Worm (Caenorhabditis elegans) whole organism, early embryonic: ENCODE results near the gene cul-3.
"Not testable (repeated sequence)": the region's sequence is repeated elsewhere in the genome, so short reads cannot be mapped to it uniquely, and the experiment has no call there.

Source experiments
- B0310.2 ChIP-seq: sonication (generic microtip); optimal IDR thresholded peaks from 2 replicates; lab custom pipeline; 2016; ENCODE audit warnings: mild to moderate bottlenecking, missing genetic modification characterization, missing compliant biosample characterization
- F13C5.2 ChIP-seq: sonication (generic microtip); optimal IDR thresholded peaks from 2 replicates; lab custom pipeline; 2017; ENCODE audit warnings: mild to moderate bottlenecking, missing genetic modification characterization, inconsistent platforms, missing compliant biosample characterization
- aly-1 ChIP-seq: sonication (generic microtip); optimal IDR thresholded peaks from 2 replicates; lab custom pipeline; 2016; ENCODE audit warnings: missing genetic modification characterization, missing compliant biosample characterization
- ama-1 ChIP-seq: fragments of 150-350 bp; optimal IDR thresholded peaks from 2 replicates; lab custom pipeline; 2014
- ceh-13 ChIP-seq: fragments of 200-800 bp; sonication (Bioruptor generic); optimal IDR thresholded peaks from 2 replicates; lab custom pipeline; 2018; ENCODE audit warnings: mild to moderate bottlenecking, missing genetic modification characterization, missing compliant biosample characterization
- ceh-36 ChIP-seq: sonication (generic microtip); optimal IDR thresholded peaks from 2 replicates; lab custom pipeline; 2016; ENCODE audit warnings: missing genetic modification characterization, inconsistent platforms, missing compliant biosample characterization
- ets-7 ChIP-seq: sonication (generic microtip); optimal IDR thresholded peaks from 2 replicates; lab custom pipeline; 2016; ENCODE audit warnings: missing genotype, missing genetic modification characterization, missing compliant biosample characterization
- flt-1 ChIP-seq: fragments of 200-800 bp; sonication (Bioruptor generic); IDR thresholded peaks from 2 replicates; pipeline ENCODE4 v1.3.6; 2022; ENCODE audit warnings: missing genetic modification characterization, missing compliant biosample characterization
- hmbx-1 ChIP-seq: sonication (generic microtip); optimal IDR thresholded peaks from 2 replicates; lab custom pipeline; 2016; ENCODE audit warnings: mild to moderate bottlenecking, missing genetic modification characterization, missing compliant biosample characterization
- hmg-4 ChIP-seq: fragments of 200-800 bp; sonication (Bioruptor generic); optimal IDR thresholded peaks from 2 replicates; lab custom pipeline; 2018; ENCODE audit warnings: mild to moderate bottlenecking, missing genetic modification characterization, missing compliant biosample characterization
- hnd-1 ChIP-seq: sonication (generic microtip); optimal IDR thresholded peaks from 2 replicates; lab custom pipeline; 2016; ENCODE audit warnings: missing genetic modification characterization, missing compliant biosample characterization
- pes-1 ChIP-seq: fragments of 200-800 bp; sonication (Bioruptor generic); IDR thresholded peaks from 2 replicates; pipeline ENCODE4 v1.3.6; 2022; ENCODE audit warnings: missing genetic modification reagents, missing genetic modification characterization, missing compliant biosample characterization
- scrt-1 ChIP-seq: fragments of 200-800 bp; sonication (Bioruptor generic); IDR thresholded peaks from 2 replicates; pipeline ENCODE4 v1.3.6; 2022; ENCODE audit warnings: missing genetic modification characterization, missing compliant biosample characterization
- sea-1 ChIP-seq: fragments of 200-800 bp; sonication (Bioruptor generic); conservative IDR thresholded peaks from 2 replicates; pipeline ENCODE4 v1.3.6; 2022; ENCODE audit warnings: missing genetic modification characterization, missing compliant biosample characterization
- tbx-11 ChIP-seq: fragments of 200-800 bp; sonication (Bioruptor generic); IDR thresholded peaks from 2 replicates; pipeline ENCODE4 v1.3.6; 2022; ENCODE audit warnings: missing genetic modification characterization, missing compliant biosample characterization
- tbx-37 ChIP-seq: fragments of 200-800 bp; sonication (Bioruptor generic); conservative IDR thresholded peaks from 2 replicates; pipeline ENCODE4 v1.3.6; 2022; ENCODE audit warnings: missing genetic modification reagents, missing genetic modification characterization, missing compliant biosample characterization
- tra-4 ChIP-seq: sonication (generic microtip); optimal IDR thresholded peaks from 2 replicates; lab custom pipeline; 2017; ENCODE audit warnings: missing genetic modification characterization, missing compliant biosample characterization

The cul-3 gene

ce11 chrV:203855-204432 is 26.7 kb downstream of the cul-3 start, which contains the start of gene lec-12:
Gene lec-12, plus strand, starts transcription at chrV:204382.
- no peak for TF ChIP-seq ama-1 (lab: Kevin White, UChicago)
- TF ChIP-seq ceh-13 (GFP tag; lab: Kevin White, UChicago) = no peak
- no peak for TF ChIP-seq hnd-1 (tag; lab: Kevin White, UChicago)
- no peak for TF ChIP-seq hmg-4 (GFP tag; lab: Kevin White, UChicago)
- TF ChIP-seq aly-1 (tag; lab: Kevin White, UChicago) = no peak
- TF ChIP-seq flt-1 (GFP tag; lab: Robert Waterston, UW) = no peak
- no peak for TF ChIP-seq tbx-11
- no peak for TF ChIP-seq B0310.2 (tag; lab: Kevin White, UChicago)

- TF ChIP-seq F13C5.2 (tag; lab: Kevin White, UChicago) = no peak
Measured at ce11 chrV:206814-207213, 29.6 kb downstream of the cul-3 start.

ce11 chrV:211388-212168 is 34.4 kb downstream of the cul-3 start:
- TF ChIP-seq hmg-4 (GFP tag; lab: Kevin White, UChicago) (no peak), ceh-36 (tag; lab: Kevin White, UChicago) (no peak), tbx-37 (GFP tag; lab: Robert Waterston, UW) (no peak), F13C5.2 (tag; lab: Kevin White, UChicago) (no peak), hnd-1 (tag; lab: Kevin White, UChicago) (no peak), B0310.2 (tag; lab: Kevin White, UChicago) (no peak), pes-1 (GFP tag; lab: Robert Waterston, UW) (no peak), tra-4 (tag; lab: Kevin White, UChicago) (no peak), ama-1 (lab: Kevin White, UChicago) (no peak), sea-1 (no peak), hmbx-1 (tag; lab: Kevin White, UChicago) (no peak), scrt-1 (GFP tag; lab: Robert Waterston, UW) (no peak), ceh-13 (GFP tag; lab: Kevin White, UChicago) (no peak), tbx-11 (no peak), flt-1 (GFP tag; lab: Robert Waterston, UW) (no peak), ets-7 (no peak), aly-1 (tag; lab: Kevin White, UChicago) (no peak)

DNA sequence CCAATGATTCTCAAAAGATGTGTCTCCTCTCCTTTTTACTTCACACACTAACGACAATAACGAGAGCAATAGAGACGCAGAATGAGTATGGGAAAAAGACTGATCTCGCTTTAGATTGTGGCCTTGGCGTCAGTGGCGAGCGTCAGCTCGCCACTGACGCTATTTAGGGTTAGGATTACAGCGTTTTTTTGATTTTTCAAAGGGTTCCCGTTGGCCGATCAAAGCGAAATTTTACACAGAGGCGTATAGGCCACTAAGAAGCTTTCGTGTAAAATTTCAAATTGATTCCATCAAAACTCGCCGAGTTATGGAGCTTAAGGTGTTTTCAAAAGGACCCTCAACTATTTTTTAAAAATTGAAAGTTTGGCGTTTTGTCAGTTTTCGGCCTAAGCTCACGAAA is 35.5 kb downstream of the cul-3 start, which contains the start of gene DC2.5:
TSS of gene DC2.5 (minus strand) at position 101 of the 400 bp plus-strand sequence.
- TF ChIP-seq aly-1 (tag; lab: Kevin White, UChicago); hnd-1 (tag; lab: Kevin White, UChicago); pes-1 (GFP tag; lab: Robert Waterston, UW): not testable (repeated sequence)

DNA sequence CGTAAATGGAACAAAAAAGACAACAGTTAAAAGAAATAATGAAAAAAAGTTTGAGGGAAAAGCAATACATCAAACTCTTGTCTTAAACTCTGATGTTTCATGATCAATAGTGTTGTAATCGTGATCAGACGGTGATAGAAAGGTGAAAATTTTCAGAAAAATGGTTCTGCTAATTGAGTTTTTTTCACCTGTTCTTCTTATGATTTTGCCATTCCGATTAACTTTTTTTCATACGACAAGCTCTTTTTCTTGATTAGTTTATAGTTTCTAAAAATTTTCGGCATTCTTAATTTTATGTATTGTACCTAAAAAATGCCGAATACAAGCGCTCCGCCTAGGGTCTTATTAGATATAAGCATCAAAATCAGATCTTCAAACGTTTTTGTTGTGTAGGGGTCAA is 38.5 kb downstream of the cul-3 start:
- TF ChIP-seq tbx-37 (GFP tag; lab: Robert Waterston, UW) (no peak), aly-1 (tag; lab: Kevin White, UChicago) (no peak), ets-7 (no peak), ceh-13 (GFP tag; lab: Kevin White, UChicago) (no peak), ama-1 (lab: Kevin White, UChicago) (no peak), pes-1 (GFP tag; lab: Robert Waterston, UW) (no peak), scrt-1 (GFP tag; lab: Robert Waterston, UW) (no peak)

DNA sequence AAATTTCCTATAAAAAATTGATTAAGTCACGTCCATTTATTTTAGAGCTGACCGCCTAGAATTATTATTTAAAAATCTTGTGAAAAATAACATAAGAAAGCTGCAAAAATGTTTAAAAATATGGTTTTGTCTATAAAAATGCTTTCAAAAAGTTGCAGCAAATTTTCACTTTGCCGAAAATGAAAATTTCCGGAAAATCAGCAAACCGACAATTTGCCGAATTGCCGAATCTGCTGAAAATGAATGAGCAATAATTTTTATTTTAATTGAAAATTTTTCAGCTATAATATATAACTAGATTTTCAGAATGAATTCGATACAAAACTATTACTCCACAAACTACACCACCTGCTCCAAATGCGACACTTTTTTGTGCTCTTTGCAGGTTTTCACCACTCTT is 39.6 kb downstream of the cul-3 start, which contains the start of gene srh-78:
TSS of gene srh-78 (plus strand) at position 301 of the 400 bp plus-strand sequence.
- TF ChIP-seq ets-7 = no peak
- TF ChIP-seq aly-1 (tag; lab: Kevin White, UChicago) = no peak
- no peak for TF ChIP-seq F13C5.2 (tag; lab: Kevin White, UChicago)
- no peak for TF ChIP-seq tra-4 (tag; lab: Kevin White, UChicago)
- no peak for TF ChIP-seq flt-1 (GFP tag; lab: Robert Waterston, UW)
- no peak for TF ChIP-seq tbx-37 (GFP tag; lab: Robert Waterston, UW)
- no peak for TF ChIP-seq pes-1 (GFP tag; lab: Robert Waterston, UW)
- TF ChIP-seq hmg-4 (GFP tag; lab: Kevin White, UChicago) = no peak
- no peak for TF ChIP-seq hmbx-1 (tag; lab: Kevin White, UChicago)
- TF ChIP-seq B0310.2 (tag; lab: Kevin White, UChicago) = no peak
- no peak for TF ChIP-seq ama-1 (lab: Kevin White, UChicago)
- no peak for TF ChIP-seq scrt-1 (GFP tag; lab: Robert Waterston, UW)
- no peak for TF ChIP-seq ceh-13 (GFP tag; lab: Kevin White, UChicago)
- TF ChIP-seq sea-1 = no peak
- TF ChIP-seq ceh-36 (tag; lab: Kevin White, UChicago) = no peak
- TF ChIP-seq tbx-11 = no peak

- TF ChIP-seq tbx-11 = no peak
- no peak for TF ChIP-seq hmbx-1 (tag; lab: Kevin White, UChicago)
- TF ChIP-seq hnd-1 (tag; lab: Kevin White, UChicago) = no peak
- TF ChIP-seq sea-1 = no peak
- no peak for TF ChIP-seq hmg-4 (GFP tag; lab: Kevin White, UChicago)
- no peak for TF ChIP-seq scrt-1 (GFP tag; lab: Robert Waterston, UW)
- TF ChIP-seq tra-4 (tag; lab: Kevin White, UChicago) = no peak
- no peak for TF ChIP-seq tbx-37 (GFP tag; lab: Robert Waterston, UW)
- no peak for TF ChIP-seq F13C5.2 (tag; lab: Kevin White, UChicago)
- no peak for TF ChIP-seq ets-7
- TF ChIP-seq ama-1 (lab: Kevin White, UChicago) = no peak
Measured at ce11 chrV:219632-220031, 42.4 kb downstream of the cul-3 start, which contains the start of gene srh-80. Gene srh-80, plus strand, starts transcription at chrV:219932.
